Worm (Caenorhabditis elegans) whole organism, L4/young adult: Measurements from ENCODE around the gene T24F1.7.

Experiments used
- dao-5 ChIP-seq: sonication (generic microtip); optimal IDR thresholded peaks from 2 replicates; lab custom pipeline; 2016; ENCODE audit warnings: missing genotype, missing genetic modification characterization, moderate library complexity, missing compliant biosample characterization
- him-1 ChIP-seq: sonication (generic microtip); optimal IDR thresholded peaks from 2 replicates; lab custom pipeline; 2016; ENCODE audit warnings: missing genotype, missing genetic modification reagents, missing genetic modification characterization, missing compliant biosample characterization

- TF ChIP-seq dao-5 (tag; lab: Kevin White, UChicago) (no peak), him-1 (tag; lab: Kevin White, UChicago) (no peak)
Measured at ce11 chrII:11319591-11319990, 7.3 kb downstream of the T24F1.7 start, which contains the start of gene nlp-51.
